Fruit fly (Drosophila melanogaster): Measurements from ENCODE around the gene CG31606.

CG31606 gene

DNA sequence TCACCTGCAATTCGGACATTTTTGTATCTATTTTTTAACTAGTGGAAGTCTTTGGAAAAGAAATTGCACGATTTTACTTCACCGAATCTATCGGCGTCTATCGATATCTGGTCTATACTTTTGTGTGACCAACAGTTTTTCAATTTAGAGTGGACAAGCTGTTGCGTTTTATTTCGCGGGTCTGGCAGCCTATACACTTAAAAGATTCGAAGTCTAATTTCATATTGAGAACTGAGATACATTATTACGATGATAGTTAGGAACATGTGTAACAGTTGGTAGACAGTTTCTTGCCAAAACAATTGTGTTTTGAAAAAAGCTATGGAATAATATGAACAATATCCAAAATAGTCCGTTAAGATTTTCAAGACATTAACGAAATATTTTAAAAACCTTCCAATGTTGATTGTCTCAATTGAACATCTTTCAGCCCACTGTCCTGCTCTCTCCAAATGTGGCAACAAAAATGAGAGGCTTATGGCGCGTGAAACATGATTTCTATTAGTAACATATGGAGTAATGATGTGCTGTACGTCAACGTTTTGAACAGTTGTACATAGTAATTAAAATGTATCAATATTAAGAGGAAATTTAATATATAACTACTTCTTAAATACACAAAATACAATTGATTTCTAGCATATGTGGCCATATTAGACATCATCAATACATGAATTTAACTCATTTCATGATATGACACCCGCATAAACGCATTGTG lies 15.1 kb downstream of the CG31606 start, which contains the start of gene Acbp1 (continued):
- peak; percentile 98 for TF ChIP-seq CG13894 (tag; optimal IDR thresholded peaks at IDR 0.05)
- peak; percentile 85 for TF ChIP-seq CG31224 (GFP tag; IDR thresholded peaks at IDR 0.05)

DNA sequence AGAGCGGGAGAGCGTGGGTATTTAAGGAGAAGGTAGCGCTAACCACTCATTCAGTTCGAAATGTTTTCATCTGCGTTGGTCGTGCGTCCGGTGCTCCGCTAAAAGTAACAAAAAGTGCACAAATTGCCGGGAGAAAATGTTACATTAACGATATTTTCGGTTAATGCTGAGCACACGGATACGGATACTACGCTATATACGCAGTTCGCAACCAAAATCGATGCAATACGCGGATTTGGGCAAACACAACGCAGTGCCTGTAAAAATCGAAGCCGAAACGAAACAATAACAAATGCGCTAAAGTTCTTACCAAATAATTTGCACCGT lies 15.6 kb downstream of the CG31606 start, which contains the start of gene Piezo:
Piezo (plus strand) TSS at position 49 of the 327 bp plus-strand sequence.
- TF ChIP-seq sug (tag; optimal IDR thresholded peaks at IDR 0.05): peak; percentile 24
- no peak for TF ChIP-seq zfh1 (GFP tag; IDR thresholded peaks at IDR 0.05)
- no peak for TF ChIP-seq Sox100B (GFP tag; optimal IDR thresholded peaks at IDR 0.05)
- TF ChIP-seq nau (GFP tag; optimal IDR thresholded peaks at IDR 0.05): peak; percentile 51
- peak; percentile 55 for TF ChIP-seq CG9727 (GFP tag; optimal IDR thresholded peaks at IDR 0.05)
- no peak for TF ChIP-seq fru (optimal IDR thresholded peaks at IDR 0.05)
- TF ChIP-seq CG6272 (GFP tag; IDR thresholded peaks at IDR 0.05): no peak
- TF ChIP-seq vvl (GFP tag; IDR thresholded peaks at IDR 0.05): no peak
- TF ChIP-seq Opbp (GFP tag; IDR thresholded peaks at IDR 0.05; ENCODE audit: partially characterized antibody): peak; percentile 53; the same call in 1 of the 3 replicates
- peak; percentile 47; the same call in 1 of the 2 replicates for TF ChIP-seq Bgb (GFP tag; IDR thresholded peaks at IDR 0.05; ENCODE audit: partially characterized antibody)
- TF ChIP-seq tna (GFP tag; IDR thresholded peaks at IDR 0.05; ENCODE audit: partially characterized antibody): 0 out of 2 replicates have a peak, but pooled peaks have one; percentile 7
- peak; percentile 4 for TF ChIP-seq CG5180 (GFP tag; optimal IDR thresholded peaks at IDR 0.05)
- no peak for TF ChIP-seq D19A (tag; optimal IDR thresholded peaks at IDR 0.05)
- no peak for TF ChIP-seq CG10274 (GFP tag; optimal IDR thresholded peaks at IDR 0.05)
- TF ChIP-seq CG9797 (GFP tag; optimal IDR thresholded peaks at IDR 0.05): no peak
- peak; percentile 13; the same call in 1 of the 2 replicates for TF ChIP-seq ato (GFP tag; IDR thresholded peaks at IDR 0.05; ENCODE audit: partially characterized antibody)
- TF ChIP-seq hb (GFP tag; IDR thresholded peaks at IDR 0.05; ENCODE audit: partially characterized antibody): 0 out of 3 replicates have a peak, but pooled peaks have one; percentile 32
- TF ChIP-seq amos (GFP tag; IDR thresholded peaks at IDR 0.05; ENCODE audit: partially characterized antibody): peak; percentile 58; the same call in 1 of the 2 replicates
- no peak for TF ChIP-seq nerfin-1 (tag; optimal IDR thresholded peaks at IDR 0.05)
- TF ChIP-seq CTCF (GFP tag; optimal IDR thresholded peaks at IDR 0.05): no peak
- 0 out of 3 replicates have a peak, but pooled peaks have one; percentile 29 for TF ChIP-seq CG7963 (GFP tag; IDR thresholded peaks at IDR 0.05; ENCODE audit: partially characterized antibody)
- no peak for TF ChIP-seq Trl (optimal IDR thresholded peaks at IDR 0.05)
- TF ChIP-seq Trl (GFP tag; optimal IDR thresholded peaks at IDR 0.05): no peak
- TF ChIP-seq bbx (GFP tag; IDR thresholded peaks at IDR 0.05; ENCODE audit: partially characterized antibody): 0 out of 2 replicates have a peak, but pooled peaks have one; percentile 9
- TF ChIP-seq Fer3 (tag; optimal IDR thresholded peaks at IDR 0.05): no peak
- TF ChIP-seq chinmo (GFP tag; IDR thresholded peaks at IDR 0.05; ENCODE audit: partially characterized antibody): peak; percentile 34; the same call in 1 of the 4 replicates
- TF ChIP-seq jigr1 (GFP tag; IDR thresholded peaks at IDR 0.05): no peak
- peak; percentile 6; the same call in 1 of the 2 replicates for TF ChIP-seq inv (GFP tag; IDR thresholded peaks at IDR 0.05; ENCODE audit: partially characterized antibody)
- TF ChIP-seq CG7372 (GFP tag; IDR thresholded peaks at IDR 0.05): no peak
- TF ChIP-seq Aef1 (GFP tag; IDR thresholded peaks at IDR 0.05): no peak
- TF ChIP-seq CG17359 (tag; optimal IDR thresholded peaks at IDR 0.05): no peak
- no peak for TF ChIP-seq CG7745 (tag; optimal IDR thresholded peaks at IDR 0.05)
- TF ChIP-seq trem (tag; optimal IDR thresholded peaks at IDR 0.05): no peak
- peak; percentile 44; the same call in 1 of the 3 replicates for TF ChIP-seq CG6791 (GFP tag; IDR thresholded peaks at IDR 0.05; ENCODE audit: partially characterized antibody)
- peak; percentile 98 for TF ChIP-seq Jarid2 (GFP tag; optimal IDR thresholded peaks at IDR 0.05)
- TF ChIP-seq CG10209 (GFP tag; optimal IDR thresholded peaks at IDR 0.05): peak; percentile 15
- TF ChIP-seq Mrtf (GFP tag; IDR thresholded peaks at IDR 0.05): no peak
- TF ChIP-seq BEAF-32 (GFP tag; optimal IDR thresholded peaks at IDR 0.05): no peak
- TF ChIP-seq CG42726 (GFP tag; IDR thresholded peaks at IDR 0.05; ENCODE audit: partially characterized antibody): peak; percentile 49; the same call in 1 of the 2 replicates
- TF ChIP-seq lilli (GFP tag; optimal IDR thresholded peaks at IDR 0.05): no peak
- TF ChIP-seq crc (GFP tag; optimal IDR thresholded peaks at IDR 0.05): no peak
- TF ChIP-seq sim (GFP tag; IDR thresholded peaks at IDR 0.05): 0 out of 2 replicates have a peak, but pooled peaks have one; percentile 1
- no peak for TF ChIP-seq CG13894 (tag; optimal IDR thresholded peaks at IDR 0.05)
- no peak for TF ChIP-seq Doc2 (GFP tag; IDR thresholded peaks at IDR 0.05)
- TF ChIP-seq crol (GFP tag; IDR thresholded peaks at IDR 0.05): peak; percentile 4; the same call in 1 of the 2 replicates

Measured in whole organism, embryonic.